Worm (Caenorhabditis elegans): ENCODE results near the gene F37A8.1.

The F37A8.1 gene

DNA sequence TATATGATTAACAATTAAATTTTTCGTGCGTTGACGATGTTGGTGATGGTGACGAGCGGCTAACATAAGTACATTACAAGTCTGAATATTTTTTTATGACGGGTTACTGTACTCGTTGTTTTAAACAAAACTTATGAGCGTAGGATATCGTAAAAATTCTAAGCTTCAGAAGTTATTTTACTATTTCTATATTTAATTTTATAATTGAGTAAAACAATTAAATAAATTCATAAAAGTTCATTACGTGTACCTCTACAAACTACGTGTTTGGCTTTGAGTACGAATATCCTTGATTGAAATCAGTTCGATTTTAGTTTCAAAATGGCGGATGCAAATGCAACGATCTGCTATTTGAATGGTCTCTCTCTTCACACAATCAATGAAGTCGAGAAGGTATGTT is at the start of gene F37A8.1:
Gene F37A8.1 (plus strand): TSS at position 301 of the 400 bp plus-strand sequence.
- TF ChIP-seq unc-62 (GFP tag; optimal IDR thresholded peaks at IDR 0.05): no peak

DNA sequence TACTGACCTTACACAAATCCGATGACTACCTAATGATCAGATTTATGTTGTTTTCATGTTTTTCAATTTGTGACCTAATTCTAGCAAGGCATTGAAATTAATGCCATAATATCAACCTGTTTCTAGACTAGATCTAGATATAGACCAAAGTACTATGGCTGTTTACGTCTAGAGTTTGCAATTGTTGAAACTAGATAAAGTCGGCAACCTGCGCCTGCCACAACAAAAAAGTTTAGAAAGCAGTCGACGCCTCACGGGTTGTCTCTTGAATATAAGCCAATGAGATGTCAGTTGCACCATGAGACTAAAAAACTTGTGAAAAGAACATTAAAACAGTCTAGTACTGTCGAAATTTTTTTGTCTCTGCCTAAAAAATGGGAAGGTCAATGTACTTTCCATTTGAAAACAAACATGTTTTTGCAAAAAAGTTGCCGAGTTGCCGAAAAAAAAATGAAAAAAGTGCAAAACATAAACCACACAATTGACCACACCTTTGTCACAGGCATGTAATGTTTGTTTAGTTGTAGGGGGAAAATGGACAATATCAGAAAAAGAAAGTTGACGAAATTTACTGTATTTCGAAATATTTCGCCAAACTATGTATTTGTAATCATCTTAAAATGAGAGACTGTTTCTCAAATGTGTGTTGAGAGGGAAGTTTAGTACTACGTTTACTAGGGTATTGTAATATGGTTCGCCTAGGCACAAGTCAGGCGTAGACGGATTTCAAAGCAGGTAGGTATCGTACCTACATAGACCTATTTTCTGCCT is 49.1 kb upstream of the F37A8.1 start:
- no peak for TF ChIP-seq unc-62 (GFP tag; optimal IDR thresholded peaks at IDR 0.05)

DNA sequence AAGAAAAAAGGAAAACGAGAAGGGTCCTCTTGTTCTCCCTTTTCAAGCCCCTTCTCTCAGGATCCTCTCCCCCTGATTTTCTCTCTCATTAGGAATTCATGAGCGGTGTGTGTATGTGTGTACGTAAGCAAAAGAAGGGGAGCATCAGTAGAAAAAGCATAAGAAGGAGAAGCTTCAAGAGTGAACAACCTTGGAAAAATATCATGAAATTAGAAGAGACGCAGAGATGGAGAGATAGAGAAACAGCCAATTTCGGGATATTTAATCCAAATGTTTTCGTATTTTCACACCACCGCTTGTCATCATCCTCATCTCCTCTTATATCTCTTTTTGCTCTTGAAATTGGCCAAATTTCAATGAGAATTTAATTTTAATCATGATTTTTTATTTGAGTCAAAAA is 45.1 kb upstream of the F37A8.1 start:
- no peak for TF ChIP-seq unc-62 (GFP tag; optimal IDR thresholded peaks at IDR 0.05)

DNA sequence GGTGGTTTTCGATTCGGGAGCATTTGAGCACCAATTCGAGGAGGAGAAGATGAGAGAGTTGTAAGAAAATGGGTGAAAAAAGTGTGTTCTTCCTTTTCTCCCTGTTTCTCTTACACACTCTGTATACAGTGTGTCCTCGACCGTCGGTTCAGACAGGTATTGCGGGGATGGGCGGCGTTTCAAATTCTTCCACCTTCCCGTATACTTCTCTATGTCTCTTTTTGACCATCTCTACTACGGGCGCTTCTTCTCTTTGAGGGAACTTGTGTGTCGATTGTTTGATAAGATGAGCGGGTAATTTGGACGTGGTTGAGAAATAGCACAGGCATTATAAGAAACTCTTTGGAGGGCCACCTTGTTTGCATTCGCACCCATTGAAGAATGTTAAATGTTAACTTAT is 40.6 kb upstream of the F37A8.1 start:
- no peak for TF ChIP-seq unc-62 (GFP tag; optimal IDR thresholded peaks at IDR 0.05)

DNA sequence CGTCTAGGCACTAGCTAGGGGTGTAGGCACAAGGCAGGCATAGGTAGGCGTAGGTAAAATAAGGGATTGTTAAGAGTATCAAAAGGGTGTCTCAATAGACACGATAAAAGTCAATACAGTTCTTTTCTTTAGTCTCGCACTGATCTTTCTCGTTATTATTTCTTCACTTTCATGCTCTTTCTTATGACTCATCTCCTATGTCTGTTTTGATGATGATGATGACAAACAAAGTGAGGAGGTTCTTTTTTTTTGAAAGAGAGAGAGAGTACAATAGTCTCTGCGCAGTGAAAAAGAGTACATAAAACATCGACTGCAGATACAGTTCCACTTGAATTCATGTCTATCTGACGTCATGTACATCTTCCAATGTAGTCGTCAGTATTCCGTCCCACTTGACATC is 38.3 kb upstream of the F37A8.1 start:
- no peak for TF ChIP-seq unc-62 (GFP tag; optimal IDR thresholded peaks at IDR 0.05)

DNA sequence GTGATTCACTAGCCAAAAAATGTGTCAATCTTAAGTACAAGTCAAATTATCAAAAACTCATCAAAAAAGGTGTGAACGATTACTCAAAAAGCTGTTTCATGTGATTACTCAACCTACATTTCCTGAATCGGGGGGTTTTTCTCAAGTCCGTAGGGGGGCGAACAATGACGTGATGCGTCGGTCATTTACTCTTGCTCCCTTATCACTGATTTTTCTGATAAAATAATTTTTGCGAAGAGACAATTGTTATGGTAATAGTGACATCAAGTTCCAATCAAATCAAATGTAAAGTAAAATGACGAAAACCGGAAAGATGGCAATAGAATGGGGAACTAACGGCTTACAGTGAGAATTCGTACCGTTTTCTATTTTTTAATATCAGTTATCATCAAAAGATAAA is 34.2 kb upstream of the F37A8.1 start:
- TF ChIP-seq unc-62 (GFP tag; optimal IDR thresholded peaks at IDR 0.05): no peak

DNA sequence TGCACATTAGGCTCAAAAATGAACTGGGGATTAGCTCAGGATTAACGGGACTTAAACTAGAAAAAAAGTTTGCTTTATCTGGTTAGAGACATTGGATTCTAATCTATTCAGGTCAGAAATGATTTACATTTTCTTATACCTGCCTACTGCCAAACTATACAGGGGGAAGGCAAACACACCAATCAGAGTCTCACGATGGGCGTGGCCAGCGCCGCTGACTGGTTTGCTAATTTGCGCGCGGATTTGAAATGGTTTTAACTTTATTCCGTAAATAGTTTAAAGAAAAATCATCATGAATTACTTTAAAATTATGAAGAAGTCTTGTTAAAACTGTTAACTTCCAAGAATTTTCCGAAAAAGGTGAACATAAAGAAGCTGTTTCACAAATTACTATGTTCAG is 29.9 kb upstream of the F37A8.1 start:
- TF ChIP-seq unc-62 (GFP tag; optimal IDR thresholded peaks at IDR 0.05): no peak

DNA sequence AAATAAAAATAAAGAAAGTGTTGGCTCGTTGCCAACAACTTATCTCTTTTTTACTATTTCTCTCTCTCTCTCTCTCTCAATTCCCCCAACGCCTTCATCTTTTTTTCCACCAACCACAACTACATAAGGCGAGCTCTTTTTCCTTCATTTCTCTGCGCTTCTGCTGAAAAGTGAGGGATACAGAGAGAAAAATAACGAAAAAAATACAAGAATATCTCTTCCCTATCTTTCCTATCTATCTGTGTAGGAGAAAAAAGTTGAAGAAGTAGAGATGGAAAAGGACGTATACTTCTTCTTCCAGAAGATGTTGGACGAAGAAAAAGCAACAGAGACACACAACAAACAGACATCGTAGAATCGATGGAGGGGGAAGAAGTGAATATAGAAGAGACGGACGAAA is 29.4 kb upstream of the F37A8.1 start:
- TF ChIP-seq unc-62 (GFP tag; optimal IDR thresholded peaks at IDR 0.05): no peak

DNA sequence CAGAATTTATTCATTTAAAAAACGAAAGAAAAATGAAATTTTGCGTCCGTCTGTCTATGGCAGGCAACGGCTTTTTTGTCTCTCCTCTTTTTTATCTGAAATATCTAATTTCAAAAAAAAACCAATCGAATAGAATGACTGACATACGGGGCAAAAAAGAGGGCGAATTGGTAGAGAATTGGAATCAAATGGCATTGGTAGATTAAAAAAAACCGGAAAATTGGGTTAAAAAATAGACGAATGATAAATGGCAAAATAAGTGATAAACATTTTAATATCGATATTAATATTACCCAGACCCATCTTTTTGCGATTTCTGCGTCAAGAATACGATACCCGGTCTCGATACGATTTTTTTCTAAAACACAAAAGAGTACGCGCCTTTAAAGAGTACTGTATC is 26.7 kb upstream of the F37A8.1 start, which contains the start of gene tir-1:
Gene tir-1 (minus strand): TSS at position 101 of the 400 bp plus-strand sequence.
- TF ChIP-seq unc-62 (GFP tag; optimal IDR thresholded peaks at IDR 0.05): no peak

DNA sequence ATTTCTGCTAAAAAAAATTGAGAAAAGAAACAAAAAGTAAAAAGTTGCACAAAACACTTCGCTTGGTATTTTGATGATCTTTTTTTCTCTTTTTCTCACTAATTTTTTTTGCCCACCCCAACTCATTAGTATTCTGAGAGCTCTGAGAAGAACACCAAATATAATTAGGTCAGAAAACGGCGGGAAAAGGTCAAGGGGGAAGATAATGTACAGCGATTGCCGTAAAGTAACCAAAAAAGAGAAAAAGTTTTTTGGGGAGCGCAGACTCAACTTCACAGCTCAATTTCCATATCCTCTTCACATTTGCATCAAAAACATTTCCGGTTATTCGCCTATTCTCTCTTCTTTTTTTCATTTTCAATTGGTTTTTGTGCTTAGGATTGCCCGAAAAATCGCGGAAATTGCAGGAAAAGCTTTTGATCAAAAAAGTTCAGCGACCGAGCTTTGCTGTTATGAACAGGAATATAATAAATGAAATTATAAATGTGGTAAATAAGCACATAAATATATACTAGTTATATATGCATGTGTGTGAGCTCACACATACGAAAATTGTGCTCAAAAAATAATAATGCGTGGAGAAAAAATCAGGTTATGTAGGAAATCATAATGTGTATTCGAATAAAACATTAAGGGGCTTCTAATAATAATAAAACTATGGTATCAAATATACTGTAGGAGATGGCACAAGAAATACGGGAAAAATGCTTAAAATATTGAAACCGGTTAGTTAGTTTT is 25.5 kb upstream of the F37A8.1 start:
- TF ChIP-seq unc-62 (GFP tag; optimal IDR thresholded peaks at IDR 0.05): no peak

DNA sequence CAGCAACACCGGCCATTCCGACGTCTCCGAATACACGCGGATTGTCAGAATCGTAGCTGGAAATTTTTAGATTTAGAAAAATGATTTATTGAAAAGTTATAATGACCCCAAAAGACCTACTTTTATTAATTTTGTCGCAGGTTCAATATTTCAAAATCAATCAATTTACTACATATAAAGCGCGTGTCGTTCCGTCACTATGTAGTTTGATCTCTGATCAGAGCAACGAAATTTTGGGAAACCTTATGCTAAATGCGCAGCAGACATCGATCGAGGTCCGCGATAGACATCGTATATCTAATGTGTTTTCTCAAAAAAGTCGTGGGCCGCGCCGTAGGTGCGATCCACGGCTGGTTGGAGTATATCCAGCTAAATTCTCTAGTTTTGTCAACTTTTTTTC is 21.8 kb upstream of the F37A8.1 start:
- no peak for TF ChIP-seq unc-62 (GFP tag; optimal IDR thresholded peaks at IDR 0.05)

DNA sequence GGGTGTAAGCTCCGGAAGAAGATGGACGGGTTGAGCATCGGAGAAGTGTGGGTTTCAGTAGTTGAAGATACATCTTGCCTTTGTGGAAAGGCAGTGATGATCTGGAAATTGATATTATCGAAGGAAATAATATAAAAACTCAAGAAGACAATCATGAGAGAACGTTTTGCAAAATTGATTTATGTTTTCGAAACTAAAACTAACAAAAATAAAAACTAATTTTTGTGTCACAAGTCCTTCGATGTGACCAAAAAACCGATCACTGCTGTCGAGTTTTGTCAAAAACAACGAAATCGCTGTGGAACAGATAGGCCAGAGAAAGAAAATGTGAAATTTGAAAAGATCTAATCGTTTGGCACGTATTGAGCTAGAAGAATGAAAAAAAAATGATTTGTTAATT is 20.6 kb upstream of the F37A8.1 start, which contains the start of gene mmcm-1:
Gene mmcm-1 (minus strand): TSS at position 101 of the 400 bp plus-strand sequence.
- no peak for TF ChIP-seq unc-62 (GFP tag; optimal IDR thresholded peaks at IDR 0.05)

DNA sequence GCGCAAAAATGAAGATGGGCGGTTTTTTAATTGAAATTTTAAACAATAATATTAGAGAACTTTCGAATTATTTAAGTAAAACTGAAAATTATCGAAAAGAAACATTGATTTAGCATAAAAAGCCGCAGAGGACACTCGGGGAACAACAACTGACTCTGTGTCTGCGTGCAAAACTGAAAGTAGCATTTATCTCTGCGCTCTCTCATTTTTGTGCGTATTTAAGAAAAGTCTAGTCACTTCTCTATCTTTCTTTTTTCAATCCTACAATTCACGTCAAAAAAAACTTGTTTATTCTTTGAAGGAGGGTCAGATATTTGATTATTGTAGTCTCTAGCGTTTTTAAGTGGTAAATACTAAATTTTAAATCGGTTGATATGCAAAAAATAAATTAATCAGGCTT is 20.0 kb upstream of the F37A8.1 start:
- TF ChIP-seq unc-62 (GFP tag; optimal IDR thresholded peaks at IDR 0.05): no peak

DNA sequence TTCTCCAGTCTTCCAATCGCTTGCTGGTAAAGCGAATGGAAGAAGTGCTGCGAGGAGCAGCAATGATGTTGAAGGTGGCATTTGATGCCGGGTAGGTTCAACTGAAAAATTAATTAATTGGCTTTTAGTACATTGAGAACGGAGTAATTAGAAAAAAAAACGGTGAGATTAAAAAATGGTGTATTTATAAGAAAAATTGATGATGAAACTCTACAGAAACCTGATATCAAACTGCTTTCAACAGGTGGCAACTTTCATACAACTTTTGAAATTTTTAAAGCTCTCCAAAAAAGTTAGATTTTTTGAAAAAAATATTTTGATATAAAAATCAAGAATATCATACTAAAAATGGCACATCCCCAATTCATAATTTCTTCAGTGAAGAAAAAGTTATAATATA is 14.2 kb upstream of the F37A8.1 start, which contains the start of gene pat-3:
Gene pat-3 (minus strand): TSS at position 101 of the 400 bp plus-strand sequence.
- no peak for TF ChIP-seq unc-62 (GFP tag; optimal IDR thresholded peaks at IDR 0.05)

DNA sequence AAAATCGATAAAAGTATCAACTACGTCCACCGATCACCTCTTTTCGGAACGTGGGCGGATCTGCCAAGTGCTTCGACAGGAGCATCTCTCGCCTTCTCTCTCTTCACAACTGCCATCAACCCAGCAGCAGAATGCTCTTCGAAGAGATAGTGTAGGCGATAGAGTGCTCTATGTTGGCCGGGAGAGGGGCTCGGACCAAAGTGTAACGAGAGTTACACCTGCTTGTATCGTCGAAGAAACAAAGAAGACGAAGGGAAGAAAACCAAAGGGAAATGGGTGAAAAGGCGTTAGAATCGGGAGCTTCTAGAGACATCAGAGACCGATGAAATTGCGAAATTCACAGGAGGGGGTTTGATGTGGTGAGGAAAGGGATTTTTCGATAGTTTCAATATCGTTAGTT is 13.4 kb upstream of the F37A8.1 start:
- TF ChIP-seq unc-62 (GFP tag; optimal IDR thresholded peaks at IDR 0.05): no peak

DNA sequence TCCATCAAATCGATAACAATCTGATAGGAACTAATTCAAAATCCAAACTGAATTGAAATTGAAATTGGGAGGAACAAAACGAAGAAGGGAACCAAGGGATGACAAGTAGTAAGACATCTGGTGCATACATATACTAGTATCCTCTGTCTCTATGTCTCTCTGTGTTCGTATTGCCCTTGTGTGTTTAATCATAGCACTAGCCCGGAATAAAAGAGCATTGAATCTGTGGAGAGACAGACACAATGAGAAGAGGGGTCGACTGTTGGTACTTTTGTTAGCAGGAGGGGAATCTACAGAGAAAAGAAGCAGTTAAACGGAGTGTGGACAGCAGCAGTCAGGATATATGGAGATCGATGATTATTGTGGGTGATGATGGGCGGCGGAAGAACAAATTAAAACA is 12.5 kb upstream of the F37A8.1 start:
- no peak for TF ChIP-seq unc-62 (GFP tag; optimal IDR thresholded peaks at IDR 0.05)

DNA sequence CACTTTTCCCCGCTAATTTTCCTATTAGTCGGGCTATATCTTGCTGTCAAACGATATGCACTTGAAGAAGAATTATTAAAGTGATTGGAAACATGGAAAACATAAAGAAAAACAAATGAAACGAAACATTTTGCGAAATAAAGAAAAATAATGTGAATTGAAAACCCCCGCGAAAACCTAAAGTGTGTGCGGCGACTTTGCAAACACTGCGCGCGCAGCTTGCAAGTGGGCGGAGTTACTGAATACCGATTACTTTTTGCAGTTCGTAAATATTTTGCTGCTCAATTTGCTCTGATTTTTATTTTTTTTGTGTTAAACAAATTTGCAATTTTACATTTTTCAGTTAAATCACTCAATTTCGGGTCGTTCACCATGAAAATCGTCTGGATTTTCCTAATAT is 11.6 kb upstream of the F37A8.1 start, which contains the start of gene ccdc-47:
Gene ccdc-47 (plus strand): TSS at position 344 of the 400 bp plus-strand sequence.
- TF ChIP-seq unc-62 (GFP tag; optimal IDR thresholded peaks at IDR 0.05): no peak
